Fruit fly (Drosophila melanogaster) S2 (cell line): Measurements from ENCODE around the gene lmd.

Source experiments
- CG8478 ChIP-seq: fragments of >200 bp; optimal IDR thresholded peaks from 2 replicates; lab custom pipeline; 2018
- CTCF ChIP-seq, 2 experiments: fragments of >200 bp; optimal IDR thresholded peaks; 2 replicates each; lab custom pipeline; 2018

DNA sequence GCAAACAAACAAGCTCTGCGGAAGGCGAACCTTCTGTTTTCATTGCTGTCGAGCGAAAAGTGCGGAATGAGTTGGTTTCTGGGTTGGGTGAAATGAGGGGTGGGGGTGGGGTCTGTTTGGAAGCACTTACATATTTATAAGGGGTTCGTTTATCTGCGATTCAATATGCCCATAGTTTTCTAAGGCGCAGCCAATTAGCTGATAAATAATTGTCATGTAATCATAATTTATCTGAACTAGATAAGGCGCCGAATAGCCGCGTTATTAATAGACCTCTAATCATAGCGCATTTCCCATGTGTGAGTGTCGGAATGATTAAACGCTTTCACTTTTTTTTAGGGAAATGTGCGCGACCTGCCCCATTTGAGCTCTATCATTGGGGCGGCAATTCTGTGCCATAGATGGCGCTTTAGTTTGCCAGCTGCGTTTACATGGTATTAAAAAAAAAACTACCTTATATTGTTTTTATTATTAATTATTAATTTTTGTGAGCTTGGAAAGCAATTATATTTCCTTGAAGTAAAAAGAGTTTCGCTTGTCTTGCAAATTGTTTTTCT, 27.8 kb downstream of the lmd start:
- TF ChIP-seq CG8478 (no peak), CTCF (optimal IDR thresholded peaks at IDR 0.05; lab: Kevin White, UChicago) (peak; percentile 34 to 43)
